Fruit fly (Drosophila melanogaster) whole organism, adult: Measurements from ENCODE around the gene CG32024.

Experiments
- CG12768 ChIP-seq: fragments of 200-800 bp; sonication (Bioruptor generic); optimal IDR thresholded peaks from 2 replicates; lab custom pipeline; 2017; ENCODE audit warnings: missing biosample characterization, missing genetic modification characterization, mild to moderate bottlenecking, moderate library complexity, missing genetic modification reagents
- CG1620 ChIP-seq: fragments of 200-800 bp; sonication (Bioruptor generic); optimal IDR thresholded peaks from 2 replicates; lab custom pipeline; 2016; ENCODE audit warnings: missing biosample characterization, missing genetic modification characterization
- CG33017 ChIP-seq: fragments of 200-800 bp; sonication (Bioruptor generic); optimal IDR thresholded peaks from 2 replicates; lab custom pipeline; 2018; ENCODE audit warnings: missing biosample characterization, mild to moderate bottlenecking, missing genetic modification characterization, moderate library complexity
- CG5204 ChIP-seq: fragments of 200-800 bp; sonication (Bioruptor generic); optimal IDR thresholded peaks from 2 replicates; lab custom pipeline; 2016; ENCODE audit warnings: missing biosample characterization, missing genetic modification characterization
- CG7045 ChIP-seq: fragments of 200-800 bp; sonication (Bioruptor generic); optimal IDR thresholded peaks from 2 replicates; lab custom pipeline; 2017; ENCODE audit warnings: missing biosample characterization, mild to moderate bottlenecking, missing genetic modification characterization
- Clk ChIP-seq: fragments of 200-800 bp; sonication (Bioruptor generic); optimal IDR thresholded peaks from 2 replicates; lab custom pipeline; 2017; ENCODE audit warnings: missing biosample characterization, missing genetic modification characterization
- Crg-1 ChIP-seq: fragments of 200-800 bp; sonication (Bioruptor generic); optimal IDR thresholded peaks from 2 replicates; lab custom pipeline; 2016; ENCODE audit warnings: missing biosample characterization, missing genetic modification characterization
- cnc ChIP-seq, 2 experiments: fragments of >200 bp; optimal IDR thresholded peaks; 2 replicates each; lab custom pipeline; 2017
- kay ChIP-seq: fragments of 200-800 bp; sonication (Bioruptor generic); peaks from one replicate; lab custom pipeline; 2016; ENCODE audit warnings: missing biosample characterization, missing genetic modification characterization, borderline replicate concordance

DNA sequence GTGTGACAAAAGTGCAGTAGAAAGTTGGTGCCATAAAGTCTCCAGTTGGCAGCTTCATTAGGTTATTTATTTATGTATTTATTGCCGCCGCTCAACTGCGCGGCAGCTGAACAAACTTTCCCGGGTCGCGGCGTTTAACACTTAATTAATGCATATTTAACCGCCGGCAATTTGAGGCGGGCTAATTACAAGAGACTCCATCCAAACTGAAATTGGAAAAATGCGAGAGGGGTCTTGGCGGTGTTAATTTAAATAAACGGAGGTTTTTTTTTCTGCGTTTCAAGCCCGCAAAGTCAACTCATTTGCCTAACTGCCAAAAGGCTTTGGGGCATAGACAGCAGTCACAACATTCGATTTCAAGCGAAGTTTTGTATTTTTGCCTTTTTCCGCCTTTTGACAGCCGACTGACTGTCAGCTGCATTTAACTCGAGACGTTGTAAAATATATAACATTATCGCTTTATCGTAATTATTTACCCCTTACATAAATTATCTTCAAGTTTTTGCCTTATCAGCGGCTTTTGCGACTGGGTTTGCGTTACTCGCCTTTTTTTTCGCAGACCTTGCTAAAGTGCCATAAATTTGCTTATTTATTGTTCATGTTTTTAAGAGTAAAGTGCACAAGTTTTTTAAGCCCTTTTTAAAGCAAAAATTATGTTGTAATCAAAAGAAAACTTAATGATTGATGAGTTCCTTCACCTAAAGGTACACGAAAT, 50.4 kb downstream of the CG32024 start:
- TF ChIP-seq Crg-1 (GFP tag; lab: Kevin White, UChicago) (no peak), CG7045 (GFP tag; lab: Kevin White, UChicago) (no peak), CG1620 (no peak), CG5204 (GFP tag; lab: Kevin White, UChicago) (no peak), Clk (no peak), kay (GFP tag; lab: Kevin White, UChicago) (no peak), CG33017 (no peak), CG12768 (no peak), cnc (optimal IDR thresholded peaks at IDR 0.05; lab: Kevin White, UChicago) (no peak)
